Fruit fly (Drosophila melanogaster) whole organism, embryonic: ENCODE results near the gene CG15876.

Experiments used
- Ada2b ChIP-seq: fragments of 200-800 bp; sonication (Bioruptor generic); IDR thresholded peaks from 2 replicates; pipeline ENCODE4 v1.3.6; 2022; ENCODE audit warnings: missing biosample characterization, missing genetic modification characterization
- Adf1 ChIP-seq: fragments of 200-800 bp; sonication (Bioruptor generic); IDR thresholded peaks from 2 replicates; pipeline ENCODE4 v1.3.6; 2022; ENCODE audit warnings: missing biosample characterization, missing genetic modification characterization
- Aef1 ChIP-seq: fragments of 200-800 bp; sonication (Bioruptor generic); IDR thresholded peaks from 3 replicates; pipeline ENCODE4 v1.3.6; 2022; ENCODE audit warnings: missing biosample characterization, missing genetic modification characterization
- Awh ChIP-seq: fragments of 200-800 bp; sonication (Bioruptor generic); IDR thresholded peaks from 2 replicates; pipeline ENCODE4, ENCODE4 v1.3.6; 2022; ENCODE audit warnings: missing biosample characterization, missing genetic modification characterization
- B-H2 ChIP-seq: fragments of 200-800 bp; sonication (Bioruptor generic); optimal IDR thresholded peaks from 2 replicates; lab custom pipeline; 2018; ENCODE audit warnings: missing biosample characterization, mild to moderate bottlenecking, missing genetic modification characterization
- CG12071 ChIP-seq: fragments of 200-800 bp; sonication (Bioruptor generic); optimal IDR thresholded peaks from 3 replicates; lab custom pipeline; 2018; ENCODE audit warnings: missing biosample characterization, mild to moderate bottlenecking, missing genetic modification characterization
- CG12155 ChIP-seq: fragments of 200-800 bp; sonication (Bioruptor generic); optimal IDR thresholded peaks from 3 replicates; lab custom pipeline; 2016; ENCODE audit warnings: missing biosample characterization, missing genetic modification characterization
- CG12236 ChIP-seq: fragments of 200-800 bp; sonication (Bioruptor generic); optimal IDR thresholded peaks from 2 replicates; lab custom pipeline; 2016; ENCODE audit warnings: missing biosample characterization, missing genetic modification characterization
- CG15269 ChIP-seq: fragments of 200-800 bp; sonication (Bioruptor generic); optimal IDR thresholded peaks from 2 replicates; lab custom pipeline; 2018; ENCODE audit warnings: missing biosample characterization, mild to moderate bottlenecking, missing genetic modification characterization, moderate library complexity
- CG1602 ChIP-seq: fragments of 200-800 bp; sonication (Bioruptor generic); optimal IDR thresholded peaks from 3 replicates; lab custom pipeline; 2016; ENCODE audit warnings: missing biosample characterization, missing genetic modification characterization
- CG16815 ChIP-seq: fragments of 200-800 bp; sonication (Bioruptor generic); optimal IDR thresholded peaks from 3 replicates; lab custom pipeline; 2017; ENCODE audit warnings: missing biosample characterization, mild to moderate bottlenecking, missing genetic modification characterization
- CG17568 ChIP-seq: fragments of 200-800 bp; sonication (Bioruptor generic); optimal IDR thresholded peaks from 2 replicates; lab custom pipeline; 2018; ENCODE audit warnings: missing biosample characterization, mild to moderate bottlenecking, missing genetic modification characterization, moderate library complexity
- CG31365 ChIP-seq: fragments of 200-800 bp; sonication (Bioruptor generic); optimal IDR thresholded peaks from 2 replicates; lab custom pipeline; 2018; ENCODE audit warnings: missing biosample characterization, mild to moderate bottlenecking, missing genetic modification characterization
- CG4282 ChIP-seq: fragments of 200-800 bp; sonication (Bioruptor generic); optimal IDR thresholded peaks from 2 replicates; lab custom pipeline; 2016; ENCODE audit warnings: missing biosample characterization, missing genetic modification characterization
- CG43689 ChIP-seq: fragments of 200-800 bp; sonication (Bioruptor generic); IDR thresholded peaks from 2 replicates; pipeline ENCODE4 v1.3.6; 2022; ENCODE audit warnings: missing biosample characterization, missing genetic modification characterization
- CG7987 ChIP-seq: fragments of 200-800 bp; sonication (Bioruptor generic); optimal IDR thresholded peaks from 2 replicates; lab custom pipeline; 2018; ENCODE audit warnings: missing biosample characterization, mild to moderate bottlenecking, missing genetic modification characterization, moderate library complexity
- CG8388 ChIP-seq: fragments of 200-800 bp; sonication (Bioruptor generic); optimal IDR thresholded peaks from 2 replicates; lab custom pipeline; 2019; ENCODE audit warnings: missing biosample characterization, mild to moderate bottlenecking, missing genetic modification characterization, moderate library complexity
- CG9876 ChIP-seq: fragments of 200-800 bp; sonication (Bioruptor generic); optimal IDR thresholded peaks from 2 replicates; lab custom pipeline; 2016; ENCODE audit warnings: missing biosample characterization, missing genetic modification characterization
- CG9932 ChIP-seq: fragments of 200-800 bp; sonication (Bioruptor generic); IDR thresholded peaks from 2 replicates; pipeline ENCODE4 v1.3.6; 2022; ENCODE audit warnings: missing biosample characterization, missing genetic modification characterization
- CTCF ChIP-seq: fragments of 200-800 bp; sonication (Bioruptor generic); optimal IDR thresholded peaks from 2 replicates; lab custom pipeline; 2017; ENCODE audit warnings: missing biosample characterization, mild to moderate bottlenecking, missing genetic modification characterization, moderate library complexity
- Dref ChIP-seq: fragments of 200-800 bp; sonication (Bioruptor generic); IDR thresholded peaks from 2 replicates; pipeline ENCODE4 v1.3.6; 2022; ENCODE audit warnings: missing biosample characterization, missing genetic modification characterization
- HLH54F ChIP-seq: fragments of 200-800 bp; sonication (Bioruptor generic); optimal IDR thresholded peaks from 3 replicates; lab custom pipeline; 2016; ENCODE audit warnings: missing biosample characterization, missing genetic modification characterization
- Hr51 ChIP-seq, 2 experiments: fragments of 200-800 bp; sonication (Bioruptor generic); optimal IDR thresholded peaks; 2 replicates in 1 of 2; 3 replicates in 1 of 2; lab custom pipeline; 2016 to 2018; ENCODE audit warnings: missing biosample characterization in 2 of 2, missing genetic modification characterization in 2 of 2, mild to moderate bottlenecking in 1 of 2, moderate library complexity in 1 of 2
- Lhr ChIP-seq: fragments of 200-800 bp; sonication (Bioruptor generic); optimal IDR thresholded peaks from 3 replicates; lab custom pipeline; 2017; ENCODE audit warnings: mild to moderate bottlenecking, missing biosample characterization, missing genetic modification reagents, missing genetic modification characterization
- NC2β ChIP-seq: fragments of 200-800 bp; sonication (Bioruptor generic); optimal IDR thresholded peaks from 2 replicates; lab custom pipeline; 2016; ENCODE audit warnings: missing biosample characterization, missing genetic modification characterization
- Ravus ChIP-seq: fragments of 200-800 bp; sonication (Bioruptor generic); IDR thresholded peaks from 2 replicates; pipeline ENCODE4 v1.3.6; 2022; ENCODE audit warnings: missing biosample characterization, missing genetic modification characterization
- Taf1 ChIP-seq: fragments of 200-800 bp; sonication (Bioruptor generic); IDR thresholded peaks from 2 replicates; pipeline ENCODE4 v1.3.6; 2022; ENCODE audit warnings: missing biosample characterization, missing genetic modification characterization
- Tbp ChIP-seq: fragments of >200 bp; optimal IDR thresholded peaks from 2 replicates; lab custom pipeline; 2018; ENCODE audit warnings: missing biosample characterization, missing genetic modification characterization
- bigmax ChIP-seq: fragments of 200-800 bp; sonication (Bioruptor generic); optimal IDR thresholded peaks from 2 replicates; lab custom pipeline; 2018; ENCODE audit warnings: missing biosample characterization, mild to moderate bottlenecking, missing genetic modification characterization
- bowl ChIP-seq: fragments of 200-800 bp; sonication (Bioruptor generic); IDR thresholded peaks from 2 replicates; pipeline ENCODE4 v1.3.6; 2022; ENCODE audit warnings: missing biosample characterization, missing genetic modification characterization
- cas ChIP-seq: fragments of 200-800 bp; sonication (Bioruptor generic); IDR thresholded peaks from 2 replicates; pipeline ENCODE4 v1.3.6; 2022; ENCODE audit warnings: missing biosample characterization, missing genetic modification characterization
- chn ChIP-seq: fragments of 200-800 bp; sonication (Bioruptor generic); optimal IDR thresholded peaks from 2 replicates; lab custom pipeline; 2016; ENCODE audit warnings: missing biosample characterization, missing genetic modification characterization
- crp ChIP-seq, 2 experiments: fragments of 200-800 bp; sonication (Bioruptor generic); optimal IDR thresholded peaks; 2 replicates in 1 of 2; 3 replicates in 1 of 2; lab custom pipeline; 2017; ENCODE audit warnings: missing biosample characterization in 2 of 2, missing genetic modification characterization in 2 of 2, mild to moderate bottlenecking in 1 of 2, moderate library complexity in 1 of 2
- disco-r ChIP-seq: fragments of 200-800 bp; sonication (Bioruptor generic); optimal IDR thresholded peaks from 2 replicates; lab custom pipeline; 2016; ENCODE audit warnings: missing biosample characterization, missing genetic modification characterization
- dm ChIP-seq: fragments of 200-800 bp; sonication (Bioruptor generic); optimal IDR thresholded peaks from 3 replicates; lab custom pipeline; 2016; ENCODE audit warnings: missing biosample characterization, missing genetic modification characterization
- dmrt11E ChIP-seq: fragments of 200-800 bp; sonication (Bioruptor generic); optimal IDR thresholded peaks from 3 replicates; lab custom pipeline; 2018; ENCODE audit warnings: missing biosample characterization, mild to moderate bottlenecking, missing genetic modification characterization, moderate library complexity
- dmrt99B ChIP-seq: fragments of 200-800 bp; sonication (Bioruptor generic); optimal IDR thresholded peaks from 2 replicates; lab custom pipeline; 2018; ENCODE audit warnings: missing biosample characterization, mild to moderate bottlenecking, missing genetic modification characterization, moderate library complexity
- dpn ChIP-seq, 2 experiments: fragments of 200-800 bp; sonication (Bioruptor generic); optimal IDR thresholded peaks; 3 replicates each; lab custom pipeline; 2016; ENCODE audit warnings: missing biosample characterization in 2 of 2, missing genetic modification characterization in 2 of 2
- fru ChIP-seq: fragments of >200 bp; optimal IDR thresholded peaks from 2 replicates; lab custom pipeline; 2017
- gsb-n ChIP-seq: fragments of 200-800 bp; sonication (Bioruptor generic); optimal IDR thresholded peaks from 3 replicates; lab custom pipeline; 2018; ENCODE audit warnings: missing biosample characterization, mild to moderate bottlenecking, missing genetic modification characterization
- ken ChIP-seq: fragments of 200-800 bp; sonication (Bioruptor generic); IDR thresholded peaks from 3 replicates; pipeline ENCODE4 v1.3.6; 2022; ENCODE audit warnings: missing biosample characterization, missing genetic modification characterization
- lab ChIP-seq: fragments of 200-800 bp; sonication (Bioruptor generic); optimal IDR thresholded peaks from 3 replicates; lab custom pipeline; 2017; ENCODE audit warnings: missing biosample characterization, missing genetic modification characterization, mild to moderate bottlenecking, moderate library complexity, missing genetic modification reagents
- lilli ChIP-seq: fragments of 200-800 bp; sonication (Bioruptor generic); optimal IDR thresholded peaks from 3 replicates; lab custom pipeline; 2016; ENCODE audit warnings: missing biosample characterization, missing genetic modification characterization
- lmd ChIP-seq: fragments of 200-800 bp; sonication (Bioruptor generic); IDR thresholded peaks from 2 replicates; pipeline ENCODE4 v1.3.6; 2022; ENCODE audit warnings: missing biosample characterization, missing genetic modification characterization
- nmo ChIP-seq: fragments of 200-800 bp; sonication (Bioruptor generic); optimal IDR thresholded peaks from 2 replicates; lab custom pipeline; 2018; ENCODE audit warnings: missing biosample characterization, mild to moderate bottlenecking, missing genetic modification characterization, moderate library complexity
- p53 ChIP-seq: fragments of 200-800 bp; sonication (Bioruptor generic); optimal IDR thresholded peaks from 2 replicates; lab custom pipeline; 2016; ENCODE audit warnings: missing biosample characterization, missing genetic modification characterization
- ro ChIP-seq: fragments of 200-800 bp; sonication (Bioruptor generic); IDR thresholded peaks from 2 replicates; pipeline ENCODE4 v1.3.6; 2022; ENCODE audit warnings: missing biosample characterization, missing genetic modification characterization
- row ChIP-seq: fragments of 200-800 bp; sonication (Bioruptor generic); IDR thresholded peaks from 3 replicates; pipeline ENCODE4 v1.3.6; 2022; ENCODE audit warnings: missing biosample characterization, missing genetic modification characterization
- slbo ChIP-seq: fragments of 200-800 bp; sonication (Bioruptor generic); IDR thresholded peaks from 2 replicates; pipeline ENCODE4 v1.3.6; 2022; ENCODE audit warnings: missing biosample characterization, missing genetic modification characterization
- tio ChIP-seq: fragments of 200-800 bp; sonication (Bioruptor generic); optimal IDR thresholded peaks from 2 replicates; lab custom pipeline; 2017; ENCODE audit warnings: missing biosample characterization, missing genetic modification characterization, inconsistent platforms
- ttk ChIP-seq: fragments of 200-800 bp; sonication (Bioruptor generic); IDR thresholded peaks from 2 replicates; pipeline ENCODE4 v2.1.2; 2022; ENCODE audit warnings: missing biosample characterization, missing genetic modification characterization
- zen2 ChIP-seq: fragments of 200-800 bp; sonication (Bioruptor generic); IDR thresholded peaks from 3 replicates; pipeline ENCODE4 v1.3.6; 2022; ENCODE audit warnings: missing biosample characterization, missing genetic modification characterization; ENCODE audit not compliant: partially characterized antibody

The CG15876 gene

DNA sequence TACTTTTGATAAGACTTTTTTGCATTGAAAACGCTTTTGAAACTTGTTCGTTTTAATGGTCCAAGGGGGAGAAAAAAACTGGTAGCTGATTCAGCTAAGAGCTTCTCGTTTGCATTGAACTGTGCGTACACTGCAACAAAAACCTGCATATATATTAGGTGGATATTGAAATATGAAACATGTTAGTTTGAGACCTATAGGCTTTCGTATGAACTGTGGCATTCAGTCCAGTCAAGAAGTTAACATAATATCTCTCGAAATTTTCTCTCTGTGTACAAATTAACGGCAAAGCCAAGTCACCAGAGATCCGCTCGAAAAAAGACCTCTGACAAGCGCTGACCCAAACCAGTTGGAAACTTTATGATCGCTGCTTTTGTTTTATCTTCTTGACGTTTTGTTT is 3.4 kb upstream of the CG15876 start (continued):
- TF ChIP-seq CG12236 (GFP tag; lab: Kevin White, UChicago): peak; percentile 60
- peak; percentile 92 for TF ChIP-seq Ada2b
- TF ChIP-seq lmd (GFP tag; lab: Robert Waterston, UW): peak; percentile 85
- TF ChIP-seq CG9932 (GFP tag; lab: Robert Waterston, UW): peak; percentile 84
- peak in 1 of 2 experiments; percentile 19 for TF ChIP-seq crp (GFP tag; optimal IDR thresholded peaks at IDR 0.05; lab: Kevin White, UChicago)
- TF ChIP-seq Aef1: peak; percentile 86
- TF ChIP-seq chn (GFP tag; lab: Kevin White, UChicago): peak; percentile 82
- peak; percentile 90 for TF ChIP-seq CG15269 (tag; lab: Kevin White, UChicago)
- TF ChIP-seq Tbp (GFP tag; lab: Kevin White, UChicago): no peak
- TF ChIP-seq CG31365 (tag; lab: Kevin White, UChicago): peak; percentile 64
- TF ChIP-seq disco-r (GFP tag; lab: Kevin White, UChicago): peak; percentile 68
- TF ChIP-seq Adf1 (GFP tag; lab: Robert Waterston, UW): 0 out of 2 replicates have a peak, but pooled peaks have one; percentile 41
- peak; percentile 56 for TF ChIP-seq gsb-n (tag; lab: Kevin White, UChicago)
- peak; percentile 53; the same call in 1 of the 2 replicates for TF ChIP-seq ro (GFP tag; lab: Robert Waterston, UW)
- TF ChIP-seq bowl (GFP tag; lab: Robert Waterston, UW): peak; percentile 80
- peak; percentile 77 for TF ChIP-seq CG12155 (GFP tag; lab: Kevin White, UChicago)
- TF ChIP-seq lab: peak; percentile 89
- peak; percentile 88 for TF ChIP-seq dmrt99B (tag; lab: Kevin White, UChicago)
- TF ChIP-seq tio (GFP tag; lab: Kevin White, UChicago): peak; percentile 62
- 0 out of 2 replicates have a peak, but pooled peaks have one; percentile 19 for TF ChIP-seq Dref (GFP tag; lab: Robert Waterston, UW)
- peak; percentile 84 for TF ChIP-seq row (GFP tag; lab: Robert Waterston, UW)
- TF ChIP-seq Awh (GFP tag; lab: Robert Waterston, UW): peak; percentile 81
- peak; percentile 75 for TF ChIP-seq CG1602 (GFP tag; lab: Kevin White, UChicago)
- TF ChIP-seq HLH54F (GFP tag; lab: Kevin White, UChicago): peak; percentile 79
- peak; percentile 33 for TF ChIP-seq Lhr
- TF ChIP-seq NC2β: peak; percentile 72
- TF ChIP-seq CG4282 (GFP tag; lab: Kevin White, UChicago): peak; percentile 47
- peak; percentile 58; the same call in 1 of the 2 replicates for TF ChIP-seq cas (GFP tag; lab: Robert Waterston, UW)
- TF ChIP-seq CG43689 (GFP tag; lab: Robert Waterston, UW): peak; percentile 83
- TF ChIP-seq fru (lab: Kevin White, UChicago): no peak
- TF ChIP-seq B-H2 (GFP tag; lab: Kevin White, UChicago): no peak
- TF ChIP-seq dm: peak; percentile 64
- no peak for TF ChIP-seq bigmax
- peak; percentile 80 to 88 for TF ChIP-seq dpn (GFP tag; optimal IDR thresholded peaks at IDR 0.05; lab: Kevin White, UChicago)
- TF ChIP-seq Taf1: 0 out of 2 replicates have a peak, but pooled peaks have one; percentile 43
- peak; percentile 43 for TF ChIP-seq CTCF (GFP tag; lab: Kevin White, UChicago)
- peak; percentile 54 for TF ChIP-seq CG16815 (GFP tag; lab: Kevin White, UChicago)
- TF ChIP-seq Ravus (GFP tag; lab: Robert Waterston, UW): peak; percentile 69
- peak; percentile 69 for TF ChIP-seq CG9876
- TF ChIP-seq ttk (GFP tag; lab: Robert Waterston, UW): peak; percentile 79
- TF ChIP-seq nmo: peak; percentile 87
- TF ChIP-seq CG8388 (GFP tag; lab: Kevin White, UChicago): peak; percentile 74
- TF ChIP-seq lilli: peak; percentile 87
- TF ChIP-seq dmrt11E (tag; lab: Kevin White, UChicago): peak; percentile 65
- TF ChIP-seq CG7987 (GFP tag; lab: Kevin White, UChicago): peak; percentile 64
- peak; percentile 88 for TF ChIP-seq slbo
- no peak for TF ChIP-seq zen2 (GFP tag; lab: Robert Waterston, UW)
- peak; percentile 78 for TF ChIP-seq ken (GFP tag; lab: Robert Waterston, UW)
- peak; percentile 78 for TF ChIP-seq CG17568 (GFP tag; lab: Kevin White, UChicago)
- peak; percentile 90 for TF ChIP-seq CG12071 (GFP tag; lab: Kevin White, UChicago)
- TF ChIP-seq p53: no peak
- TF ChIP-seq Hr51 (GFP tag; optimal IDR thresholded peaks at IDR 0.05; lab: Kevin White, UChicago): peak; percentile 73 to 89
